Fruit fly (Drosophila melanogaster): Measurements from ENCODE around the gene CG3251.

- TF ChIP-seq CG14711 (tag; optimal IDR thresholded peaks at IDR 0.05) (no peak), kay (GFP tag; ENCODE audit: borderline replicate concordance) (no peak), CG7045 (GFP tag; optimal IDR thresholded peaks at IDR 0.05) (no peak), CG33017 (tag; optimal IDR thresholded peaks at IDR 0.05) (no peak)
Observed at dm6 chr2L:4701385-4701784, 10.9 kb upstream of the CG3251 start, which contains the start of gene Taf12L.

Data from whole organism, adult.